Worm (Caenorhabditis elegans) whole organism, young adult: ENCODE data around the gene glb-34.

Experiments
- B0261.1 ChIP-seq: sonication (generic microtip); optimal IDR thresholded peaks from 2 replicates; lab custom pipeline; 2016; ENCODE audit warnings: mild to moderate bottlenecking, missing genetic modification characterization, moderate library complexity, missing compliant biosample characterization
- C17E4.6 ChIP-seq: fragments of 200-800 bp; sonication (Bioruptor generic); IDR thresholded peaks from 2 replicates; pipeline ENCODE4 v1.3.6; 2022; ENCODE audit warnings: missing genetic modification reagents, missing genetic modification characterization, missing compliant biosample characterization
- D2030.7 ChIP-seq: fragments of 200-800 bp; sonication (Bioruptor generic); IDR thresholded peaks from 2 replicates; pipeline ENCODE4 v1.3.6; 2022; ENCODE audit warnings: missing genetic modification reagents, missing genetic modification characterization, missing compliant biosample characterization
- F23B12.7 ChIP-seq: sonication (generic microtip); optimal IDR thresholded peaks from 2 replicates; lab custom pipeline; 2017; ENCODE audit warnings: missing genetic modification characterization, mild to moderate bottlenecking, missing compliant biosample characterization, antibody characterized with exemption, moderate library complexity; ENCODE audit not compliant: insufficient read depth
- F49E8.2 ChIP-seq: sonication (generic microtip); optimal IDR thresholded peaks from 3 replicates; lab custom pipeline; 2017; ENCODE audit warnings: missing genetic modification characterization, mild to moderate bottlenecking, missing compliant biosample characterization, antibody characterized with exemption, moderate library complexity; ENCODE audit not compliant: insufficient read depth
- F52B5.7 ChIP-seq: sonication (generic microtip); optimal IDR thresholded peaks from 2 replicates; lab custom pipeline; 2016; ENCODE audit warnings: mild to moderate bottlenecking, missing genetic modification characterization, missing compliant biosample characterization
- T07F8.4 ChIP-seq: sonication (generic microtip); optimal IDR thresholded peaks from 2 replicates; lab custom pipeline; 2016; ENCODE audit warnings: mild to moderate bottlenecking, missing genetic modification characterization, moderate library complexity, missing compliant biosample characterization
- Y56A3A.18 ChIP-seq: fragments of 200-800 bp; sonication (Bioruptor generic); IDR thresholded peaks from 2 replicates; pipeline ENCODE4 v1.3.6; 2022; ENCODE audit warnings: missing genetic modification reagents, missing genetic modification characterization, missing compliant biosample characterization
- ZK185.1 ChIP-seq: sonication (generic microtip); optimal IDR thresholded peaks from 2 replicates; lab custom pipeline; 2016; ENCODE audit warnings: mild to moderate bottlenecking, missing genetic modification characterization, missing compliant biosample characterization; ENCODE audit not compliant: poor library complexity, severe bottlenecking
- aptf-2 ChIP-seq: fragments of 200-800 bp; sonication (Bioruptor generic); conservative IDR thresholded peaks from 2 replicates; pipeline ENCODE4 v1.3.6; 2022; ENCODE audit warnings: missing genetic modification reagents, missing genetic modification characterization, missing compliant biosample characterization
- atf-7 ChIP-seq: sonication (generic microtip); optimal IDR thresholded peaks from 2 replicates; lab custom pipeline; 2017; ENCODE audit warnings: mild to moderate bottlenecking, missing genetic modification characterization, missing compliant biosample characterization
- athp-1 ChIP-seq: sonication (generic microtip); optimal IDR thresholded peaks from 2 replicates; lab custom pipeline; 2017; ENCODE audit warnings: mild to moderate bottlenecking, missing genetic modification characterization, missing compliant biosample characterization
- attf-5 ChIP-seq: fragments of 200-800 bp; sonication (Bioruptor generic); optimal IDR thresholded peaks from 2 replicates; lab custom pipeline; 2018; ENCODE audit warnings: mild to moderate bottlenecking, missing genetic modification characterization, missing compliant biosample characterization
- attf-6 ChIP-seq: fragments of 200-800 bp; sonication (Bioruptor generic); IDR thresholded peaks from 2 replicates; pipeline ENCODE4 v1.3.6; 2022; ENCODE audit warnings: missing genetic modification reagents, missing genetic modification characterization, missing compliant biosample characterization
- bed-2 ChIP-seq: fragments of 200-800 bp; sonication (Bioruptor generic); IDR thresholded peaks from 2 replicates; pipeline ENCODE4 v1.3.6; 2022; ENCODE audit warnings: missing genetic modification reagents, missing genetic modification characterization, missing compliant biosample characterization
- cebp-1 ChIP-seq, 2 experiments: fragments of 200-800 bp in 1 of 2; sonication (Bioruptor generic) in 1 of 2; sonication (generic microtip) in 1 of 2; IDR thresholded peaks in 1 of 2; optimal IDR thresholded peaks in 1 of 2; 2 replicates each; pipeline versions ENCODE4 v1.3.6 to Lab custom; 2017 to 2022; ENCODE audit warnings: missing compliant biosample characterization in 2 of 2, missing genetic modification characterization in 2 of 2, mild to moderate bottlenecking in 1 of 2, missing genetic modification reagents in 1 of 2, moderate library complexity in 1 of 2
- cebp-2 ChIP-seq: fragments of 200-800 bp; sonication (Bioruptor generic); IDR thresholded peaks from 2 replicates; pipeline ENCODE4 v1.3.6; 2022; ENCODE audit warnings: missing genetic modification characterization, missing compliant biosample characterization
- ceh-27 ChIP-seq: fragments of 200-800 bp; sonication (Bioruptor generic); optimal IDR thresholded peaks from 2 replicates; lab custom pipeline; 2018; ENCODE audit warnings: mild to moderate bottlenecking, missing genetic modification characterization, moderate library complexity, missing compliant biosample characterization
- chd-7 ChIP-seq: sonication (generic microtip); optimal IDR thresholded peaks from 2 replicates; lab custom pipeline; 2016; ENCODE audit warnings: mild to moderate bottlenecking, missing genetic modification characterization, moderate library complexity, missing compliant biosample characterization
- die-1 ChIP-seq: sonication (generic microtip); optimal IDR thresholded peaks from 2 replicates; lab custom pipeline; 2016; ENCODE audit warnings: missing genotype, mild to moderate bottlenecking, missing genetic modification characterization, missing compliant biosample characterization
- dpl-1 ChIP-seq: fragments of 150-350 bp; optimal IDR thresholded peaks from 2 replicates; lab custom pipeline; 2014; ENCODE audit warnings: missing biosample characterization, missing genetic modification reagents, missing genetic modification characterization
- efl-1 ChIP-seq: fragments of 150-350 bp; optimal IDR thresholded peaks from 2 replicates; lab custom pipeline; 2014; ENCODE audit warnings: missing biosample characterization, missing genetic modification reagents, missing genetic modification characterization
- egl-44 ChIP-seq: fragments of 200-800 bp; sonication (Bioruptor generic); IDR thresholded peaks from 2 replicates; pipeline ENCODE4 v1.3.6; 2022; ENCODE audit warnings: missing genetic modification reagents, missing genetic modification characterization, missing compliant biosample characterization
- him-1 ChIP-seq: sonication (generic microtip); optimal IDR thresholded peaks from 2 replicates; lab custom pipeline; 2016; ENCODE audit warnings: missing genotype, missing genetic modification reagents, missing genetic modification characterization, missing compliant biosample characterization
- hlh-12 ChIP-seq: sonication (generic microtip); optimal IDR thresholded peaks from 2 replicates; lab custom pipeline; 2016; ENCODE audit warnings: missing genetic modification characterization, missing compliant biosample characterization
- hmg-1.2 ChIP-seq: fragments of 200-800 bp; sonication (Bioruptor generic); IDR thresholded peaks from 2 replicates; pipeline ENCODE4 v1.3.6; 2022; ENCODE audit warnings: missing genetic modification reagents, missing genetic modification characterization, missing compliant biosample characterization
- let-607 ChIP-seq, 2 experiments: fragments of 200-800 bp in 1 of 2; sonication (Bioruptor generic) in 1 of 2; sonication (generic microtip) in 1 of 2; optimal IDR thresholded peaks; 2 replicates each; lab custom pipeline; 2016 to 2018; ENCODE audit warnings: mild to moderate bottlenecking in 2 of 2, missing compliant biosample characterization in 2 of 2, missing genetic modification characterization in 2 of 2, moderate library complexity in 2 of 2, missing genotype in 1 of 2
- lin-26 ChIP-seq: fragments of 200-800 bp; sonication (Bioruptor generic); IDR thresholded peaks from 2 replicates; pipeline ENCODE4 v1.3.6; 2022; ENCODE audit warnings: missing genetic modification reagents, missing genetic modification characterization, missing compliant biosample characterization
- lsl-1 ChIP-seq: fragments of 200-800 bp; sonication (Bioruptor generic); optimal IDR thresholded peaks from 2 replicates; lab custom pipeline; 2018; ENCODE audit warnings: mild to moderate bottlenecking, missing genetic modification characterization, moderate library complexity, missing compliant biosample characterization
- lsy-27 ChIP-seq: sonication (generic microtip); optimal IDR thresholded peaks from 2 replicates; lab custom pipeline; 2017; ENCODE audit warnings: missing genetic modification characterization, mild to moderate bottlenecking, missing compliant biosample characterization, antibody characterized with exemption, missing genotype, borderline replicate concordance; ENCODE audit not compliant: insufficient read depth
- madf-10 ChIP-seq: sonication (generic microtip); optimal IDR thresholded peaks from 2 replicates; lab custom pipeline; 2016; ENCODE audit warnings: mild to moderate bottlenecking, missing genetic modification characterization, missing compliant biosample characterization
- mes-4 ChIP-seq: sonication (generic microtip); optimal IDR thresholded peaks from 2 replicates; lab custom pipeline; 2016; ENCODE audit warnings: missing genotype, missing genetic modification characterization, missing compliant biosample characterization
- pbrm-1 ChIP-seq: fragments of 200-800 bp; sonication (Bioruptor generic); IDR thresholded peaks from 2 replicates; pipeline ENCODE4 v1.3.6; 2022; ENCODE audit warnings: missing genetic modification reagents, missing genetic modification characterization, missing compliant biosample characterization
- rcor-1 ChIP-seq: fragments of 200-800 bp; sonication (Bioruptor generic); IDR thresholded peaks from 2 replicates; pipeline ENCODE4 v1.3.6; 2022; ENCODE audit warnings: missing genetic modification reagents, missing genetic modification characterization, missing compliant biosample characterization
- rec-8 ChIP-seq, 2 experiments: sonication (generic microtip); optimal IDR thresholded peaks; 2 replicates each; lab custom pipeline; 2016; ENCODE audit warnings: mild to moderate bottlenecking in 2 of 2, missing genetic modification characterization in 2 of 2, missing genetic modification reagents in 2 of 2, missing genotype in 2 of 2, missing biosample characterization in 1 of 2, missing compliant biosample characterization in 1 of 2, moderate library complexity in 1 of 2
- rpc-1 ChIP-seq, 2 experiments: fragments of 150-350 bp in 1 of 2; sonication (generic microtip) in 1 of 2; optimal IDR thresholded peaks; 2 replicates each; lab custom pipeline; 2014 to 2018; ENCODE audit warnings: missing biosample characterization in 1 of 2, missing genetic modification characterization in 1 of 2, missing genetic modification reagents in 1 of 2, missing genotype in 1 of 2
- sea-2 ChIP-seq: fragments of 200-800 bp; sonication (Bioruptor generic); IDR thresholded peaks from 2 replicates; pipeline ENCODE4 v1.3.6; 2022; ENCODE audit warnings: missing genetic modification characterization, missing compliant biosample characterization
- snpc-1.1 ChIP-seq: sonication (generic microtip); optimal IDR thresholded peaks from 2 replicates; lab custom pipeline; 2017; ENCODE audit warnings: missing genetic modification characterization, mild to moderate bottlenecking, missing compliant biosample characterization, antibody characterized with exemption, moderate library complexity, missing genotype, missing genetic modification reagents; ENCODE audit not compliant: insufficient read depth
- snpc-1.3 ChIP-seq: sonication (generic microtip); optimal IDR thresholded peaks from 2 replicates; lab custom pipeline; 2017; ENCODE audit warnings: missing genetic modification characterization, mild to moderate bottlenecking, missing compliant biosample characterization, antibody characterized with exemption, moderate library complexity, missing genotype, missing genetic modification reagents; ENCODE audit not compliant: insufficient read depth
- somi-1 ChIP-seq: fragments of 200-800 bp; sonication (Bioruptor generic); optimal IDR thresholded peaks from 2 replicates; lab custom pipeline; 2018; ENCODE audit warnings: mild to moderate bottlenecking, missing genetic modification characterization, missing compliant biosample characterization
- tbp1 ChIP-seq: fragments of 200-800 bp; sonication (Bioruptor generic); optimal IDR thresholded peaks from 2 replicates; lab custom pipeline; 2018; ENCODE audit warnings: mild to moderate bottlenecking, missing genetic modification characterization, missing compliant biosample characterization
- unc-62 ChIP-seq: fragments of 150-350 bp; optimal IDR thresholded peaks from 2 replicates; lab custom pipeline; 2014; ENCODE audit warnings: missing biosample characterization, missing genetic modification reagents, missing genetic modification characterization
- zim-3 ChIP-seq: sonication (generic microtip); optimal IDR thresholded peaks from 2 replicates; lab custom pipeline; 2017; ENCODE audit warnings: mild to moderate bottlenecking, missing genetic modification characterization, moderate library complexity, missing compliant biosample characterization
- ztf-25 ChIP-seq: fragments of 200-800 bp; sonication (Bioruptor generic); IDR thresholded peaks from 2 replicates; pipeline ENCODE4 v1.3.6; 2022; ENCODE audit warnings: missing genetic modification reagents, missing genetic modification characterization, missing compliant biosample characterization
- ztf-6 ChIP-seq: fragments of 200-800 bp; sonication (Bioruptor generic); IDR thresholded peaks from 2 replicates; pipeline ENCODE4 v1.3.6; 2022; ENCODE audit warnings: missing genetic modification reagents, missing genetic modification characterization, missing compliant biosample characterization

glb-34 gene

ce11 chrIV:14576471-14576870 lies 4.0 kb upstream of the glb-34 start (continued):
- TF ChIP-seq him-1 (tag; lab: Kevin White, UChicago) (peak; percentile 62), rcor-1 (GFP tag; lab: Robert Waterston, UW) (peak; percentile 57), die-1 (tag; lab: Kevin White, UChicago) (peak; percentile 45), pbrm-1 (GFP tag; lab: Robert Waterston, UW) (peak; percentile 77), Y56A3A.18 (GFP tag; lab: Robert Waterston, UW) (peak; percentile 74; the same call in 1 of the 2 replicates), snpc-1.3 (tag; lab: Kevin White, UChicago) (peak; percentile 79), athp-1 (tag; lab: Kevin White, UChicago) (peak; percentile 49), T07F8.4 (tag; lab: Kevin White, UChicago) (peak; percentile 39), rec-8 (tag; optimal IDR thresholded peaks at IDR 0.05; lab: Kevin White, UChicago) (peak in 1 of 2 experiments; percentile 48), somi-1 (GFP tag; lab: Kevin White, UChicago) (no peak), cebp-2 (GFP tag; lab: Robert Waterston, UW) (0 out of 2 replicates have a peak, but pooled peaks have one; percentile 64), chd-7 (no peak), egl-44 (GFP tag; lab: Robert Waterston, UW) (no peak), C17E4.6 (no peak), rpc-1 (optimal IDR thresholded peaks at IDR 0.05; lab: Kevin White, UChicago) (peak; percentile 80), rpc-1 (tag; optimal IDR thresholded peaks at IDR 0.05; lab: Kevin White, UChicago) (peak; percentile 78), let-607 (tag; optimal IDR thresholded peaks at IDR 0.05; lab: Kevin White, UChicago) (peak in 1 of 2 experiments; percentile 20), dpl-1 (GFP tag; lab: Kevin White, UChicago) (no peak), F49E8.2 (tag; lab: Kevin White, UChicago) (peak; percentile 17), unc-62 (GFP tag; lab: Kevin White, UChicago) (no peak), hmg-1.2 (peak; percentile 58), madf-10 (tag; lab: Kevin White, UChicago) (peak; percentile 38), B0261.1 (peak; percentile 78), attf-5 (no peak), hlh-12 (tag; lab: Kevin White, UChicago) (peak; percentile 46), attf-6 (GFP tag; lab: Robert Waterston, UW) (peak; percentile 98), tbp1 (GFP tag; lab: Kevin White, UChicago) (peak; percentile 96), ztf-25 (GFP tag; lab: Robert Waterston, UW) (0 out of 2 replicates have a peak, but pooled peaks have one; percentile 69), F23B12.7 (tag; lab: Kevin White, UChicago) (peak; percentile 89), ztf-6 (GFP tag; lab: Robert Waterston, UW) (no peak), lin-26 (peak; percentile 86), snpc-1.1 (tag; lab: Kevin White, UChicago) (peak; percentile 76)

ce11 chrIV:14574282-14574869 lies 1.9 kb upstream of the glb-34 start, which contains the start of the genes Y57G11B.3 and Y57G11B.5:
Y57G11B.3 (minus strand) TSS chrIV:14574382.
Y57G11B.5 (plus strand) TSS chrIV:14574819.
- TF ChIP-seq mes-4 (tag; lab: Kevin White, UChicago) (no peak), lsy-27 (tag; lab: Kevin White, UChicago) (no peak), lsl-1 (GFP tag; lab: Kevin White, UChicago) (no peak), zim-3 (tag; lab: Kevin White, UChicago) (no peak), D2030.7 (GFP tag; lab: Robert Waterston, UW) (no peak), aptf-2 (GFP tag; lab: Robert Waterston, UW) (no peak), sea-2 (GFP tag; lab: Robert Waterston, UW) (no peak), C17E4.6 (no peak), atf-7 (no peak), Y56A3A.18 (GFP tag; lab: Robert Waterston, UW) (no peak), madf-10 (tag; lab: Kevin White, UChicago) (no peak), efl-1 (GFP tag; lab: Kevin White, UChicago) (no peak), cebp-1 (GFP tag; IDR thresholded peaks at IDR 0.05; lab: Robert Waterston, UW) (no peak), cebp-1 (tag; optimal IDR thresholded peaks at IDR 0.05; lab: Kevin White, UChicago) (no peak), bed-2 (no peak), ceh-27 (GFP tag; lab: Kevin White, UChicago) (no peak), ZK185.1 (tag; lab: Kevin White, UChicago) (no peak), F52B5.7 (no peak)
